Fruit fly (Drosophila melanogaster): ENCODE results near the gene ACXD.

dm6 chr3L:2237543-2238233, at the start of gene ACXD:
- TF ChIP-seq CG8478 (optimal IDR thresholded peaks at IDR 0.05) (no peak), CTCF (optimal IDR thresholded peaks at IDR 0.05) (no peak)
